Worm (Caenorhabditis elegans) whole organism, young adult: ENCODE measurements around the gene ain-1.

Source experiments
- Y79H2A.3 ChIP-seq: fragments of 200-800 bp; sonication (Bioruptor generic); conservative IDR thresholded peaks from 2 replicates; pipeline ENCODE4 v1.3.6; 2022; ENCODE audit warnings: missing genetic modification reagents, missing genetic modification characterization, missing compliant biosample characterization
- Y95B8A.8 ChIP-seq: fragments of 200-800 bp; sonication (Bioruptor generic); IDR thresholded peaks from 2 replicates; pipeline ENCODE4 v1.3.6; 2022; ENCODE audit warnings: missing genetic modification reagents, missing genetic modification characterization, missing compliant biosample characterization
- ama-1 ChIP-seq, 3 experiments: fragments of 150-350 bp in 1 of 3; sonication (generic microtip) in 2 of 3; optimal IDR thresholded peaks; 2 replicates each; lab custom pipeline; 2014 to 2018; ENCODE audit warnings: missing biosample characterization in 2 of 3, missing genetic modification characterization in 2 of 3, missing genetic modification reagents in 2 of 3
- aptf-2 ChIP-seq: fragments of 200-800 bp; sonication (Bioruptor generic); conservative IDR thresholded peaks from 2 replicates; pipeline ENCODE4 v1.3.6; 2022; ENCODE audit warnings: missing genetic modification reagents, missing genetic modification characterization, missing compliant biosample characterization
- dpff-1 ChIP-seq: sonication (generic microtip); optimal IDR thresholded peaks from 2 replicates; lab custom pipeline; 2017; ENCODE audit warnings: mild to moderate bottlenecking, missing genetic modification characterization, missing compliant biosample characterization
- hlh-12 ChIP-seq: sonication (generic microtip); optimal IDR thresholded peaks from 2 replicates; lab custom pipeline; 2016; ENCODE audit warnings: missing genetic modification characterization, missing compliant biosample characterization
- hsf-1 ChIP-seq: fragments of 200-800 bp; sonication (Bioruptor generic); IDR thresholded peaks from 2 replicates; pipeline ENCODE4 v1.3.6; 2022; ENCODE audit warnings: missing genetic modification reagents, missing genetic modification characterization, missing compliant biosample characterization
- lag-1 ChIP-seq: fragments of 200-800 bp; sonication (Bioruptor generic); IDR thresholded peaks from 2 replicates; pipeline ENCODE4 v1.3.6; 2022; ENCODE audit warnings: missing genetic modification reagents, missing genetic modification characterization, missing compliant biosample characterization
- madf-8 ChIP-seq: fragments of 200-800 bp; sonication (Bioruptor generic); conservative IDR thresholded peaks from 2 replicates; pipeline ENCODE4 v1.3.6; 2022; ENCODE audit warnings: missing genetic modification reagents, missing genetic modification characterization, missing compliant biosample characterization
- nfya-1 ChIP-seq: sonication (generic microtip); optimal IDR thresholded peaks from 2 replicates; lab custom pipeline; 2017; ENCODE audit warnings: antibody characterized with exemption, missing compliant biosample characterization, missing genetic modification characterization, borderline replicate concordance; ENCODE audit not compliant: insufficient read depth
- snpc-1.1 ChIP-seq: sonication (generic microtip); optimal IDR thresholded peaks from 2 replicates; lab custom pipeline; 2017; ENCODE audit warnings: missing genetic modification characterization, mild to moderate bottlenecking, missing compliant biosample characterization, antibody characterized with exemption, moderate library complexity, missing genotype, missing genetic modification reagents; ENCODE audit not compliant: insufficient read depth
- snpc-4 ChIP-seq, 5 experiments: fragments of 150-350 bp in 1 of 5; sonication (generic microtip) in 4 of 5; optimal IDR thresholded peaks; 2 replicates each; lab custom pipeline; 2014 to 2018; ENCODE audit warnings: missing genetic modification characterization in 5 of 5, missing biosample characterization in 3 of 5, antibody characterized with exemption in 2 of 5, mild to moderate bottlenecking in 2 of 5, missing compliant biosample characterization in 2 of 5, missing genotype in 2 of 5, moderate library complexity in 2 of 5, missing genetic modification reagents in 1 of 5
- unc-62 ChIP-seq: fragments of 150-350 bp; optimal IDR thresholded peaks from 2 replicates; lab custom pipeline; 2014; ENCODE audit warnings: missing biosample characterization, missing genetic modification reagents, missing genetic modification characterization

ce11 chrX:16658309-16658708 is 45.1 kb downstream of the ain-1 start:
- TF ChIP-seq unc-62 (GFP tag; lab: Kevin White, UChicago) (no peak), nfya-1 (tag; lab: Kevin White, UChicago) (no peak), Y95B8A.8 (GFP tag; lab: Robert Waterston, UW) (no peak), hlh-12 (no peak), dpff-1 (tag; lab: Kevin White, UChicago) (no peak), madf-8 (GFP tag; lab: Robert Waterston, UW) (no peak), hsf-1 (GFP tag; lab: Robert Waterston, UW) (no peak), Y79H2A.3 (GFP tag; lab: Robert Waterston, UW) (no peak), snpc-1.1 (tag; lab: Kevin White, UChicago) (no peak), ama-1 (optimal IDR thresholded peaks at IDR 0.05; lab: Kevin White, UChicago) (no peak), ama-1 (GFP tag; optimal IDR thresholded peaks at IDR 0.05; lab: Kevin White, UChicago) (no peak), aptf-2 (GFP tag; lab: Robert Waterston, UW) (no peak), snpc-4 (GFP tag; optimal IDR thresholded peaks at IDR 0.05; lab: Kevin White, UChicago) (no peak), snpc-4 (tag; optimal IDR thresholded peaks at IDR 0.05; lab: Kevin White, UChicago) (no peak), lag-1 (no peak)
